Fruit fly (Drosophila melanogaster) whole organism: ENCODE data around the gene CG14785.

Experiments used
- CG8478 ChIP-seq: fragments of >200 bp; optimal IDR thresholded peaks from 2 replicates; lab custom pipeline; 2018; ENCODE audit warnings: inconsistent platforms
- Dll ChIP-seq: fragments of >200 bp; optimal IDR thresholded peaks from 2 replicates; lab custom pipeline; 2017
- EcR ChIP-seq, 2 experiments: fragments of >200 bp; optimal IDR thresholded peaks; 2 replicates each; lab custom pipeline; 2017; ENCODE audit warnings: missing biosample characterization in 2 of 2, missing genetic modification characterization in 2 of 2, missing genetic modification reagents in 2 of 2
- pan ChIP-seq: fragments of >200 bp; optimal IDR thresholded peaks from 2 replicates; lab custom pipeline; 2017
- psq ChIP-seq: fragments of >200 bp; optimal IDR thresholded peaks from 2 replicates; lab custom pipeline; 2017
- usp ChIP-seq: fragments of >200 bp; optimal IDR thresholded peaks from 2 replicates; lab custom pipeline; 2017; ENCODE audit warnings: missing biosample characterization, missing genetic modification characterization, mixed read lengths

DNA sequence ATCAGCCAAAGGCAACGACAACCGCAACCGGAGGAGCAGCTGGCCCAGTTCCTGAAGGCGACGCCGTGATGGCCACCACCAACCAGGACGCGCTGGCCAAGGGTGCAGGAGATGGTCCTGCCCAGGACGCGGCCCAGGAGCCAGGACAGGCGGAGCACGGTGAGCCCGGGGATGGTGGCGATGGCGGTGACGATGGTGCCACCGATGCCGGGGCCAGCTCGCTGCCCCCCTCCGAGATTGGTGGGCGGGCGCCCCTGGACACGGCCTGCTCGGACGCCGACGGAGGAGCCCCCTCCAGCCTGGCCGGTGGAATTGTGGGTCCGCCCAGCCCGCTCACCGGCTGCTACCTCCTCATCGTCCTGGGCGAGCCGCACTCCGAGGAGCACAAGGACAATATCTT, 42.6 kb downstream of the CG14785 start:
- TF ChIP-seq usp: no peak
- TF ChIP-seq Dll: no peak
- no peak for TF ChIP-seq psq (lab: Kevin White, UChicago)
- no peak for TF ChIP-seq pan
- no peak for TF ChIP-seq EcR (GFP tag; optimal IDR thresholded peaks at IDR 0.05; lab: Kevin White, UChicago)
- TF ChIP-seq CG8478 (lab: Kevin White, UChicago): no peak
